Worm (Caenorhabditis elegans) whole organism, L1 larva: ENCODE results near the gene apd-3.

ENCODE experiments used
- C34B4.2 ChIP-seq: sonication (generic microtip); optimal IDR thresholded peaks from 2 replicates; lab custom pipeline; 2017; ENCODE audit warnings: mild to moderate bottlenecking, missing genetic modification characterization, missing compliant biosample characterization
- F16B12.6 ChIP-seq: fragments of 150-350 bp; optimal IDR thresholded peaks from 2 replicates; lab custom pipeline; 2014; ENCODE audit warnings: missing biosample characterization, missing genetic modification characterization
- Y116A8C.19 ChIP-seq: sonication (generic microtip); optimal IDR thresholded peaks from 2 replicates; lab custom pipeline; 2016; ENCODE audit warnings: missing compliant biosample characterization, missing genetic modification characterization, borderline replicate concordance
- aha-1 ChIP-seq: fragments of 150-350 bp; optimal IDR thresholded peaks from 2 replicates; lab custom pipeline; 2014; ENCODE audit warnings: missing biosample characterization, missing genetic modification characterization
- aly-2 ChIP-seq: fragments of 150-350 bp; optimal IDR thresholded peaks from 2 replicates; lab custom pipeline; 2014; ENCODE audit warnings: missing biosample characterization, missing genetic modification characterization
- blmp-1 ChIP-seq: fragments of 150-350 bp; optimal IDR thresholded peaks from 2 replicates; lab custom pipeline; 2014; ENCODE audit warnings: missing biosample characterization, missing genetic modification characterization
- ceh-88 ChIP-seq: fragments of 200-800 bp; sonication (Bioruptor generic); IDR thresholded peaks from 2 replicates; pipeline ENCODE4 v1.3.6; 2022; ENCODE audit warnings: missing genetic modification characterization, missing compliant biosample characterization
- ces-1 ChIP-seq: fragments of 150-350 bp; optimal IDR thresholded peaks from 2 replicates; lab custom pipeline; 2014; ENCODE audit warnings: missing biosample characterization, missing genetic modification reagents, missing genetic modification characterization
- dpl-1 ChIP-seq, 3 experiments: fragments of 150-350 bp in 2 of 3; sonication (generic microtip) in 1 of 3; optimal IDR thresholded peaks; 2 replicates each; lab custom pipeline; 2014 to 2017; ENCODE audit warnings: missing biosample characterization in 3 of 3, missing genetic modification characterization in 3 of 3, missing genetic modification reagents in 3 of 3
- dsc-1 ChIP-seq: sonication (generic microtip); optimal IDR thresholded peaks from 2 replicates; lab custom pipeline; 2016; ENCODE audit warnings: mild to moderate bottlenecking, missing genetic modification characterization, missing compliant biosample characterization
- efl-1 ChIP-seq, 4 experiments: fragments of 150-350 bp; optimal IDR thresholded peaks in 3 of 4; peaks in 1 of 4; 1 replicate in 1 of 4; 2 replicates in 3 of 4; lab custom pipeline; 2014; ENCODE audit warnings: missing biosample characterization in 2 of 4, missing genetic modification characterization in 2 of 4, missing genetic modification reagents in 2 of 4
- efl-3 ChIP-seq: fragments of 200-800 bp; sonication (Bioruptor generic); optimal IDR thresholded peaks from 2 replicates; lab custom pipeline; 2018; ENCODE audit warnings: mild to moderate bottlenecking, missing genetic modification characterization, missing compliant biosample characterization
- egl-27 ChIP-seq, 2 experiments: fragments of 150-350 bp in 1 of 2; sonication (generic microtip); optimal IDR thresholded peaks; 3 replicates each; lab custom pipeline; 2017 to 2018; ENCODE audit warnings: missing biosample characterization in 2 of 2, missing genetic modification characterization in 2 of 2, missing genetic modification reagents in 2 of 2
- elt-2 ChIP-seq: sonication (generic microtip); optimal IDR thresholded peaks from 2 replicates; lab custom pipeline; 2016; ENCODE audit warnings: missing genetic modification characterization, mild to moderate bottlenecking, inconsistent platforms, missing compliant biosample characterization, missing genetic modification reagents
- ets-5 ChIP-seq: fragments of 200-800 bp; sonication (Bioruptor generic); IDR thresholded peaks from 2 replicates; pipeline ENCODE4 v1.3.6; 2022; ENCODE audit warnings: missing genetic modification characterization, missing compliant biosample characterization
- fkh-4 ChIP-seq: sonication (generic microtip); optimal IDR thresholded peaks from 2 replicates; lab custom pipeline; 2016; ENCODE audit warnings: missing compliant biosample characterization, missing genetic modification characterization, borderline replicate concordance
- hlh-17 ChIP-seq: fragments of 200-800 bp; sonication (Bioruptor generic); optimal IDR thresholded peaks from 2 replicates; lab custom pipeline; 2018; ENCODE audit warnings: missing genetic modification characterization, mild to moderate bottlenecking, missing compliant biosample characterization, moderate library complexity, borderline replicate concordance
- hlh-4 ChIP-seq: sonication (generic microtip); optimal IDR thresholded peaks from 2 replicates; lab custom pipeline; 2016; ENCODE audit warnings: mild to moderate bottlenecking, missing genetic modification characterization, missing compliant biosample characterization
- hpl-2 ChIP-seq: fragments of 150-350 bp; optimal IDR thresholded peaks from 2 replicates; lab custom pipeline; 2014; ENCODE audit warnings: missing biosample characterization, missing genetic modification reagents, missing genetic modification characterization
- isw-1 ChIP-seq: fragments of 200-800 bp; sonication (Bioruptor generic); IDR thresholded peaks from 2 replicates; pipeline ENCODE4 v1.3.6; 2022; ENCODE audit warnings: missing genetic modification characterization, missing compliant biosample characterization
- jun-1 ChIP-seq: fragments of 150-350 bp; optimal IDR thresholded peaks from 2 replicates; lab custom pipeline; 2014; ENCODE audit warnings: missing biosample characterization, missing genetic modification reagents, missing genetic modification characterization
- lin-14 ChIP-seq: fragments of 200-800 bp; sonication (Bioruptor generic); optimal IDR thresholded peaks from 2 replicates; lab custom pipeline; 2018; ENCODE audit warnings: mild to moderate bottlenecking, missing genetic modification characterization, moderate library complexity, missing compliant biosample characterization
- lin-35 ChIP-seq, 2 experiments: fragments of 150-350 bp; optimal IDR thresholded peaks; 2 replicates each; lab custom pipeline; 2014; ENCODE audit warnings: missing biosample characterization in 2 of 2, missing genetic modification characterization in 2 of 2, missing genetic modification reagents in 2 of 2
- lin-39 ChIP-seq: fragments of 150-350 bp; optimal IDR thresholded peaks from 2 replicates; lab custom pipeline; 2014; ENCODE audit warnings: missing biosample characterization, missing genetic modification reagents, missing genetic modification characterization
- lir-3 ChIP-seq: sonication (generic microtip); optimal IDR thresholded peaks from 2 replicates; lab custom pipeline; 2016; ENCODE audit warnings: mild to moderate bottlenecking, missing genetic modification characterization, moderate library complexity, missing compliant biosample characterization; ENCODE audit not compliant: poor library complexity
- mab-9 ChIP-seq: fragments of 200-800 bp; sonication (Bioruptor generic); IDR thresholded peaks from 2 replicates; pipeline ENCODE4 v1.3.6; 2022; ENCODE audit warnings: missing genetic modification reagents, missing genetic modification characterization, missing compliant biosample characterization
- mef-2 ChIP-seq: fragments of 150-350 bp; optimal IDR thresholded peaks from 2 replicates; lab custom pipeline; 2014; ENCODE audit warnings: missing biosample characterization, missing genetic modification characterization
- mep-1 ChIP-seq: fragments of 150-350 bp; optimal IDR thresholded peaks from 2 replicates; lab custom pipeline; 2014; ENCODE audit warnings: missing biosample characterization, missing genetic modification characterization
- nhr-11 ChIP-seq: fragments of 150-350 bp; optimal IDR thresholded peaks from 2 replicates; lab custom pipeline; 2014; ENCODE audit warnings: missing biosample characterization, missing genetic modification characterization
- nhr-19 ChIP-seq: fragments of 200-800 bp; sonication (Bioruptor generic); conservative IDR thresholded peaks from 2 replicates; pipeline ENCODE4 v1.3.6; 2022; ENCODE audit warnings: missing genetic modification characterization, missing compliant biosample characterization
- nhr-237 ChIP-seq: fragments of 150-350 bp; optimal IDR thresholded peaks from 2 replicates; lab custom pipeline; 2014; ENCODE audit warnings: missing biosample characterization, missing genetic modification characterization
- nhr-47 ChIP-seq: sonication (generic microtip); optimal IDR thresholded peaks from 2 replicates; lab custom pipeline; 2016; ENCODE audit warnings: mild to moderate bottlenecking, missing genetic modification characterization, moderate library complexity, missing compliant biosample characterization
- nhr-76 ChIP-seq: sonication (generic microtip); optimal IDR thresholded peaks from 2 replicates; lab custom pipeline; 2017; ENCODE audit warnings: missing biosample characterization, missing genetic modification characterization
- nhr-77 ChIP-seq: fragments of 150-350 bp; optimal IDR thresholded peaks from 2 replicates; lab custom pipeline; 2014; ENCODE audit warnings: missing biosample characterization, missing genetic modification characterization
- nhr-84 ChIP-seq: sonication (generic microtip); optimal IDR thresholded peaks from 2 replicates; lab custom pipeline; 2017; ENCODE audit warnings: missing biosample characterization, missing genetic modification characterization
- nhr-90 ChIP-seq: sonication (generic microtip); optimal IDR thresholded peaks from 2 replicates; lab custom pipeline; 2016; ENCODE audit warnings: mild to moderate bottlenecking, missing genetic modification characterization, missing compliant biosample characterization; ENCODE audit not compliant: poor library complexity
- pag-3 ChIP-seq: sonication (generic microtip); optimal IDR thresholded peaks from 2 replicates; lab custom pipeline; 2017; ENCODE audit warnings: missing genetic modification characterization, mild to moderate bottlenecking, missing compliant biosample characterization, antibody characterized with exemption, borderline replicate concordance; ENCODE audit not compliant: insufficient read depth
- pax-3 ChIP-seq: fragments of 200-800 bp; sonication (Bioruptor generic); optimal IDR thresholded peaks from 2 replicates; lab custom pipeline; 2018; ENCODE audit warnings: mild to moderate bottlenecking, missing genetic modification characterization, moderate library complexity, missing compliant biosample characterization
- pqm-1 ChIP-seq: sonication (generic microtip); optimal IDR thresholded peaks from 3 replicates; lab custom pipeline; 2017; ENCODE audit warnings: missing biosample characterization, missing genetic modification characterization
- rnt-1 ChIP-seq: sonication (generic microtip); optimal IDR thresholded peaks from 2 replicates; lab custom pipeline; 2016; ENCODE audit warnings: mild to moderate bottlenecking, missing genetic modification characterization, moderate library complexity, missing compliant biosample characterization
- skn-1 ChIP-seq: fragments of 150-350 bp; optimal IDR thresholded peaks from 2 replicates; lab custom pipeline; 2014; ENCODE audit warnings: missing biosample characterization, missing genetic modification characterization
- sox-4 ChIP-seq: sonication (generic microtip); optimal IDR thresholded peaks from 2 replicates; lab custom pipeline; 2016; ENCODE audit warnings: missing genetic modification characterization, missing compliant biosample characterization
- sptf-1 ChIP-seq: fragments of 150-350 bp; optimal IDR thresholded peaks from 2 replicates; lab custom pipeline; 2014; ENCODE audit warnings: missing biosample characterization, missing genetic modification characterization
- sup-37 ChIP-seq: fragments of 200-800 bp; sonication (Bioruptor generic); optimal IDR thresholded peaks from 2 replicates; lab custom pipeline; 2018; ENCODE audit warnings: mild to moderate bottlenecking, missing genetic modification characterization, missing compliant biosample characterization
- swsn-7 ChIP-seq: sonication (generic microtip); optimal IDR thresholded peaks from 2 replicates; lab custom pipeline; 2016; ENCODE audit warnings: missing genetic modification characterization, missing compliant biosample characterization
- unc-130 ChIP-seq: fragments of 150-350 bp; optimal IDR thresholded peaks from 2 replicates; lab custom pipeline; 2017; ENCODE audit warnings: missing biosample characterization, missing genetic modification characterization, inconsistent platforms
- unc-62 ChIP-seq: fragments of 150-350 bp; optimal IDR thresholded peaks from 2 replicates; lab custom pipeline; 2014; ENCODE audit warnings: missing biosample characterization, missing genetic modification reagents, missing genetic modification characterization
- unc-98 ChIP-seq: fragments of 200-800 bp; sonication (Bioruptor generic); IDR thresholded peaks from 2 replicates; pipeline ENCODE4 v1.3.6; 2022; ENCODE audit warnings: missing genetic modification characterization, missing compliant biosample characterization
- xbp-1 ChIP-seq: sonication (generic microtip); optimal IDR thresholded peaks from 2 replicates; lab custom pipeline; 2016; ENCODE audit warnings: missing genetic modification characterization, missing compliant biosample characterization
- zag-1 ChIP-seq: fragments of 150-350 bp; optimal IDR thresholded peaks from 2 replicates; lab custom pipeline; 2014; ENCODE audit warnings: missing biosample characterization, missing genetic modification characterization
- zip-4 ChIP-seq: fragments of 200-800 bp; sonication (Bioruptor generic); optimal IDR thresholded peaks from 2 replicates; lab custom pipeline; 2018; ENCODE audit warnings: mild to moderate bottlenecking, missing genetic modification characterization, moderate library complexity, missing compliant biosample characterization
- ztf-11 ChIP-seq, 2 experiments: sonication (generic microtip); optimal IDR thresholded peaks; 2 replicates each; lab custom pipeline; 2016 to 2017; ENCODE audit warnings: missing genetic modification characterization in 2 of 2, missing biosample characterization in 1 of 2, missing compliant biosample characterization in 1 of 2

Gene apd-3

DNA sequence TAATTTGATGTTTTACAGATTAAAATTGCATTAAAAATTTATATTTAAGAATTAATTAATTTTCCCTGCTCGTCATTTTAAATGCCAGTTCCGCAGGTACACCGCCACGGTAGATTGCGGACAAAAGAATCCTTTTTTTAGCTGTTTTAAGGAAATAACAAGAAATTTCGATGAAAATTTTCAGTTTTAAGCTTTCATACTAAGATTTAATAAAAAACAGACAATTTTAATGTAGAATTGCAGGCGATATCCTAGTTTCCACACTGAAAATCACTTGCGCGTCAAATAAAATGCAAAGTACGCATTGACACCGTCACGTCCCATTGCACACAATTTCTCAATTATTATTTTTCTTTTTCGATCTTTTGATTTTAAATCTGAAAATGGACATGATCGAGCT is 7.2 kb upstream of the apd-3 start, which contains the start of gene dnc-3 (continued):
- peak; percentile 87 for TF ChIP-seq nhr-47
- peak; percentile 52 to 56 (median 56) for TF ChIP-seq dpl-1 (GFP tag; optimal IDR thresholded peaks at IDR 0.05; lab: Kevin White, UChicago)
- peak in 1 of 2 experiments; percentile 44 for TF ChIP-seq ztf-11 (tag; optimal IDR thresholded peaks at IDR 0.05; lab: Kevin White, UChicago)
- TF ChIP-seq nhr-19 (GFP tag; lab: Robert Waterston, UW): peak; percentile 61
- peak; percentile 69 for TF ChIP-seq zip-4 (GFP tag; lab: Kevin White, UChicago)
- TF ChIP-seq mep-1: peak; percentile 53
- 0 out of 2 replicates have a peak, but pooled peaks have one; percentile 41 for TF ChIP-seq ceh-88 (GFP tag; lab: Robert Waterston, UW)
- peak; percentile 24 for TF ChIP-seq nhr-77 (tag; lab: Kevin White, UChicago)
- TF ChIP-seq F16B12.6 (tag; lab: Kevin White, UChicago): peak; percentile 83
- peak; percentile 81 for TF ChIP-seq swsn-7 (tag; lab: Kevin White, UChicago)
- peak; percentile 30 for TF ChIP-seq nhr-237 (tag; lab: Kevin White, UChicago)
- TF ChIP-seq rnt-1: no peak
- TF ChIP-seq nhr-76 (tag; lab: Kevin White, UChicago): no peak
- peak; percentile 67 for TF ChIP-seq sox-4 (tag; lab: Kevin White, UChicago)
- TF ChIP-seq unc-130 (tag; lab: Kevin White, UChicago): no peak
- no peak for TF ChIP-seq skn-1 (tag; lab: Kevin White, UChicago)
- no peak for TF ChIP-seq ces-1 (GFP tag; lab: Kevin White, UChicago)
- peak; percentile 52 for TF ChIP-seq sup-37
- no peak for TF ChIP-seq C34B4.2
- TF ChIP-seq nhr-90: peak; percentile 73
- peak; percentile 91 for TF ChIP-seq dsc-1 (tag; lab: Kevin White, UChicago)
- TF ChIP-seq egl-27 (tag; optimal IDR thresholded peaks at IDR 0.05; lab: Kevin White, UChicago): no peak
- no peak for TF ChIP-seq pag-3
- peak; percentile 72 for TF ChIP-seq fkh-4 (tag; lab: Kevin White, UChicago)
- no peak for TF ChIP-seq nhr-11 (tag; lab: Kevin White, UChicago)
- TF ChIP-seq lin-35 (GFP tag; optimal IDR thresholded peaks at IDR 0.05; lab: Kevin White, UChicago): peak; percentile 49 to 54
- no peak for TF ChIP-seq unc-98
- no peak for TF ChIP-seq hlh-4 (tag; lab: Kevin White, UChicago)
- TF ChIP-seq jun-1 (tag; lab: Kevin White, UChicago): peak; percentile 30
- no peak for TF ChIP-seq lir-3 (tag; lab: Kevin White, UChicago)
- TF ChIP-seq pax-3 (tag; lab: Kevin White, UChicago): peak; percentile 70
- TF ChIP-seq lin-14 (GFP tag; lab: Kevin White, UChicago): peak; percentile 80
- TF ChIP-seq aly-2 (tag; lab: Kevin White, UChicago): peak; percentile 20
- peak; percentile 20 for TF ChIP-seq blmp-1 (tag; lab: Kevin White, UChicago)
- TF ChIP-seq isw-1 (GFP tag; lab: Robert Waterston, UW): peak; percentile 72
- no peak for TF ChIP-seq sptf-1 (tag; lab: Kevin White, UChicago)
- no peak for TF ChIP-seq zag-1 (tag; lab: Kevin White, UChicago)
- TF ChIP-seq hpl-2 (GFP tag; lab: Kevin White, UChicago): no peak
- no peak for TF ChIP-seq pqm-1 (tag; lab: Kevin White, UChicago)
- TF ChIP-seq mef-2 (tag; lab: Kevin White, UChicago): no peak
- TF ChIP-seq efl-3: peak; percentile 19
- TF ChIP-seq lin-39 (tag; lab: Kevin White, UChicago): peak; percentile 43
- peak; percentile 50; the same call in 1 of the 2 replicates for TF ChIP-seq mab-9 (GFP tag; lab: Robert Waterston, UW)
- TF ChIP-seq xbp-1: peak; percentile 84
- peak; percentile 62 for TF ChIP-seq elt-2 (tag; lab: Kevin White, UChicago)
- TF ChIP-seq unc-62 (GFP tag; lab: Kevin White, UChicago): no peak
- no peak for TF ChIP-seq aha-1 (tag; lab: Kevin White, UChicago)
- no peak for TF ChIP-seq Y116A8C.19
- no peak for TF ChIP-seq ets-5 (GFP tag; lab: Robert Waterston, UW)
- TF ChIP-seq nhr-84 (tag; lab: Kevin White, UChicago): no peak
- TF ChIP-seq efl-1 (optimal IDR thresholded peaks at IDR 0.05; lab: Kevin White, UChicago): peak; percentile 44 to 70
- peak; percentile 52 to 96 for TF ChIP-seq efl-1 (GFP tag; optimal IDR thresholded peaks at IDR 0.05 in 1 of 2; lab: Kevin White, UChicago)
- no peak for TF ChIP-seq hlh-17 (GFP tag; lab: Kevin White, UChicago)
